Worm (Caenorhabditis elegans): ENCODE measurements around the gene hsp-12.6.

DNA sequence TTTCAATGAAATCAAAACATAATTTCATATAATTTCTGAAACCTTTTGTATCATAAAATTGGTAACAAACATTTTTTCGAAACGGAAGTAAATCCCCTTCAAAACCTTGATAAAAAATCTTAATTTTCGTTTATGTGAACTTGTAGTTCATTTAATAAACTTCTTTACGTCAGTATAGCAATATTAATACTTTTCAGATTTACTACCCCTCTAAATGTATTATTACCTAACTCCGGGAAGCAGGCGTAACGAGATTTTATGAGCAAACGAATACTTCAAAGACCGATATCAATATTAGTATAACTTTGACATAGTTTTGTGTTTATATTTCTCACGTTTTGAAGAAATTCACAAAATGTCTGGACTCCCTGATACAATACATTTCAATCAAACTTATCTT, 41.3 kb upstream of the hsp-12.6 start, which contains the start of gene sru-1:
- TF ChIP-seq lsy-2 (tag; optimal IDR thresholded peaks at IDR 0.05): no peak
- TF ChIP-seq elt-1 (tag; optimal IDR thresholded peaks at IDR 0.05; ENCODE audit: borderline replicate concordance, insufficient read depth): no peak
- no peak for TF ChIP-seq nhr-237 (tag; optimal IDR thresholded peaks at IDR 0.05)
- TF ChIP-seq M03D4.4 (tag; optimal IDR thresholded peaks at IDR 0.05): no peak
- no peak for TF ChIP-seq nhr-76 (tag; optimal IDR thresholded peaks at IDR 0.05)
- TF ChIP-seq elt-3 (tag; optimal IDR thresholded peaks at IDR 0.05): no peak
- TF ChIP-seq unc-62 (GFP tag; optimal IDR thresholded peaks at IDR 0.05): no peak
- TF ChIP-seq snpc-4 (tag; optimal IDR thresholded peaks at IDR 0.05): no peak
- no peak for TF ChIP-seq mab-5 (tag; optimal IDR thresholded peaks at IDR 0.05)
- TF ChIP-seq mls-2 (tag; optimal IDR thresholded peaks at IDR 0.05): no peak
